Worm (Caenorhabditis elegans): ENCODE results near the gene cnk-1.
A peak's percentile ranks its signal among the peaks of the same experiment; 100 is the strongest.

Gene cnk-1

ce11 chrIII:10241332-10241829, 29.7 kb upstream of the cnk-1 start:
- TF ChIP-seq F13C5.2 (tag; optimal IDR thresholded peaks at IDR 0.05), result no peak
- no peak for TF ChIP-seq ceh-36 (tag; optimal IDR thresholded peaks at IDR 0.05)

ce11 chrIII:10244013-10244412, 27.0 kb upstream of the cnk-1 start:
- TF ChIP-seq sea-1 (GFP tag; conservative IDR thresholded peaks at IDR 0.05), result no peak

ce11 chrIII:10248441-10249137, 22.5 kb upstream of the cnk-1 start, which contains the start of the genes div-1 and cor-1:
div-1 (minus strand) TSS chrIII:10248559.
cor-1 (plus strand) TSS chrIII:10249111.
- TF ChIP-seq pes-1 (GFP tag; IDR thresholded peaks at IDR 0.05), result no peak; the same call in 1 of the 2 replicates
- peak; percentile 13 for TF ChIP-seq hmg-4 (GFP tag; optimal IDR thresholded peaks at IDR 0.05)
- TF ChIP-seq ets-7 (tag; optimal IDR thresholded peaks at IDR 0.05), result no peak
- 0 out of 2 replicates have a peak, but pooled peaks have one; percentile 22 for TF ChIP-seq scrt-1 (GFP tag; IDR thresholded peaks at IDR 0.05)

- TF ChIP-seq sea-1 (GFP tag; conservative IDR thresholded peaks at IDR 0.05) (no peak), hnd-1 (tag; optimal IDR thresholded peaks at IDR 0.05) (no peak), ceh-36 (tag; optimal IDR thresholded peaks at IDR 0.05) (no peak), tra-4 (tag; optimal IDR thresholded peaks at IDR 0.05) (no peak), F13C5.2 (tag; optimal IDR thresholded peaks at IDR 0.05) (no peak), scrt-1 (GFP tag; IDR thresholded peaks at IDR 0.05) (no peak), hmbx-1 (tag; optimal IDR thresholded peaks at IDR 0.05) (no peak), tbx-11 (GFP tag; IDR thresholded peaks at IDR 0.05) (no peak), hmg-4 (GFP tag; optimal IDR thresholded peaks at IDR 0.05) (no peak), pes-1 (GFP tag; IDR thresholded peaks at IDR 0.05) (no peak), ama-1 (optimal IDR thresholded peaks at IDR 0.05) (no peak), flt-1 (GFP tag; IDR thresholded peaks at IDR 0.05) (no peak), ceh-13 (GFP tag; optimal IDR thresholded peaks at IDR 0.05) (no peak), aly-1 (tag; optimal IDR thresholded peaks at IDR 0.05) (no peak), ets-7 (tag; optimal IDR thresholded peaks at IDR 0.05) (no peak)
Measured at ce11 chrIII:10251114-10251513, 19.9 kb upstream of the cnk-1 start.

- TF ChIP-seq aly-1 (tag; optimal IDR thresholded peaks at IDR 0.05), result no peak
- no peak for TF ChIP-seq sea-1 (GFP tag; conservative IDR thresholded peaks at IDR 0.05)
- no peak for TF ChIP-seq flt-1 (GFP tag; IDR thresholded peaks at IDR 0.05)
- no peak for TF ChIP-seq tbx-11 (GFP tag; IDR thresholded peaks at IDR 0.05)
- no peak for TF ChIP-seq ama-1 (optimal IDR thresholded peaks at IDR 0.05)
Measured at ce11 chrIII:10253334-10253733, 17.7 kb upstream of the cnk-1 start.

DNA sequence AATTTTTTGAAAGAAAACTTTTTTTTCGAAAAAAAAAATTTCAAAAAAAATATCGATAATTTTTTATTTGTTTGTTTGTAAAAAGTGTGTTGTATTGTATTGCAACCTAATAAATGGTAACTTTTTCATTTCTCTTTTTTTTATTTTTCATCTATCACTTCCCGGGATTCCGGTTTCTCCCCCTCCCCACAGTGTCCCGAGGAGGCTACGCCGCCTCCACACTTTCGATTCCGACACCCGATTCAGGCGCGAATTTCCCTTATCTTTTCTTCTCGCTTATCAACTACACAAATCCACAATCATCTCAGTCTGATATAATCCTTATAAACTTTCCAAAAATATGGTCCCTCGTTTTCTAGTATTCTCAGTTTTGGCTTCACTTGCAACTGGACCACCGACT, 16.5 kb upstream of the cnk-1 start, which contains the start of gene R01H10.4:
Gene R01H10.4, plus strand, starts transcription at position 236 of the 400 bp plus-strand sequence.
- TF ChIP-seq hmg-4 (GFP tag; optimal IDR thresholded peaks at IDR 0.05), result no peak
- TF ChIP-seq ceh-36 (tag; optimal IDR thresholded peaks at IDR 0.05), result no peak
- no peak for TF ChIP-seq sea-1 (GFP tag; conservative IDR thresholded peaks at IDR 0.05)
- no peak for TF ChIP-seq hnd-1 (tag; optimal IDR thresholded peaks at IDR 0.05)
- no peak for TF ChIP-seq B0310.2 (tag; optimal IDR thresholded peaks at IDR 0.05)
- TF ChIP-seq F13C5.2 (tag; optimal IDR thresholded peaks at IDR 0.05), result no peak
- no peak for TF ChIP-seq ama-1 (optimal IDR thresholded peaks at IDR 0.05)
- no peak for TF ChIP-seq tbx-37 (GFP tag; conservative IDR thresholded peaks at IDR 0.05)
- TF ChIP-seq ceh-13 (GFP tag; optimal IDR thresholded peaks at IDR 0.05), result no peak
- TF ChIP-seq scrt-1 (GFP tag; IDR thresholded peaks at IDR 0.05), result no peak
- no peak for TF ChIP-seq tbx-11 (GFP tag; IDR thresholded peaks at IDR 0.05)
- no peak for TF ChIP-seq tra-4 (tag; optimal IDR thresholded peaks at IDR 0.05)
- no peak for TF ChIP-seq hmbx-1 (tag; optimal IDR thresholded peaks at IDR 0.05)
- TF ChIP-seq aly-1 (tag; optimal IDR thresholded peaks at IDR 0.05), result no peak
- TF ChIP-seq flt-1 (GFP tag; IDR thresholded peaks at IDR 0.05), result no peak
- no peak for TF ChIP-seq pes-1 (GFP tag; IDR thresholded peaks at IDR 0.05)
- no peak for TF ChIP-seq ets-7 (tag; optimal IDR thresholded peaks at IDR 0.05)

- TF ChIP-seq tra-4 (tag; optimal IDR thresholded peaks at IDR 0.05) (no peak), B0310.2 (tag; optimal IDR thresholded peaks at IDR 0.05) (no peak), aly-1 (tag; optimal IDR thresholded peaks at IDR 0.05) (no peak), ceh-13 (GFP tag; optimal IDR thresholded peaks at IDR 0.05) (no peak), hnd-1 (tag; optimal IDR thresholded peaks at IDR 0.05) (no peak), tbx-11 (GFP tag; IDR thresholded peaks at IDR 0.05) (no peak), hmg-4 (GFP tag; optimal IDR thresholded peaks at IDR 0.05) (no peak), sea-1 (GFP tag; conservative IDR thresholded peaks at IDR 0.05) (no peak), hmbx-1 (tag; optimal IDR thresholded peaks at IDR 0.05) (no peak), ceh-36 (tag; optimal IDR thresholded peaks at IDR 0.05) (no peak), flt-1 (GFP tag; IDR thresholded peaks at IDR 0.05) (no peak), scrt-1 (GFP tag; IDR thresholded peaks at IDR 0.05) (no peak), pes-1 (GFP tag; IDR thresholded peaks at IDR 0.05) (no peak), ama-1 (optimal IDR thresholded peaks at IDR 0.05) (no peak)
Measured at ce11 chrIII:10258641-10259040, 12.4 kb upstream of the cnk-1 start, which contains the start of gene rip-1. rip-1 (minus strand) TSS chrIII:10258741.

- TF ChIP-seq tra-4 (tag; optimal IDR thresholded peaks at IDR 0.05) (no peak), ceh-36 (tag; optimal IDR thresholded peaks at IDR 0.05) (no peak)
Measured at ce11 chrIII:10261256-10261655, 9.8 kb upstream of the cnk-1 start.
